Fruit fly (Drosophila melanogaster) whole organism, embryonic: ENCODE data around the gene CG5355.

Experiments
- Antp ChIP-seq: fragments of 200-800 bp; sonication (Bioruptor generic); optimal IDR thresholded peaks from 3 replicates; lab custom pipeline; 2016; ENCODE audit warnings: missing biosample characterization, missing genetic modification characterization
- Bgb ChIP-seq: fragments of 200-800 bp; sonication (Bioruptor generic); IDR thresholded peaks from 2 replicates; pipeline ENCODE4 v1.3.6; 2022; ENCODE audit warnings: missing biosample characterization, missing genetic modification characterization; ENCODE audit not compliant: partially characterized antibody
- CG10431 ChIP-seq: fragments of 200-800 bp; sonication (Bioruptor generic); optimal IDR thresholded peaks from 3 replicates; lab custom pipeline; 2018; ENCODE audit warnings: missing biosample characterization, mild to moderate bottlenecking, missing genetic modification characterization
- CG10462 ChIP-seq: fragments of 200-800 bp; sonication (Bioruptor generic); optimal IDR thresholded peaks from 2 replicates; lab custom pipeline; 2016; ENCODE audit warnings: missing biosample characterization, missing genetic modification characterization
- CG12104 ChIP-seq: fragments of 200-800 bp; sonication (Bioruptor generic); optimal IDR thresholded peaks from 3 replicates; lab custom pipeline; 2016; ENCODE audit warnings: missing biosample characterization, missing genetic modification characterization
- CG12155 ChIP-seq: fragments of 200-800 bp; sonication (Bioruptor generic); optimal IDR thresholded peaks from 3 replicates; lab custom pipeline; 2016; ENCODE audit warnings: missing biosample characterization, missing genetic modification characterization
- CG14050 ChIP-seq: fragments of 200-800 bp; sonication (Bioruptor generic); IDR thresholded peaks from 3 replicates; pipeline ENCODE4 v1.3.6; 2022; ENCODE audit warnings: missing biosample characterization, missing genetic modification characterization
- CG14860 ChIP-seq: fragments of 200-800 bp; sonication (Bioruptor generic); IDR thresholded peaks from 3 replicates; pipeline ENCODE4 v1.3.6; 2022; ENCODE audit warnings: missing biosample characterization, missing genetic modification characterization; ENCODE audit not compliant: partially characterized antibody
- CG15479 ChIP-seq: fragments of 200-800 bp; sonication (Bioruptor generic); optimal IDR thresholded peaks from 3 replicates; lab custom pipeline; 2019; ENCODE audit warnings: missing biosample characterization, mild to moderate bottlenecking, missing genetic modification characterization, moderate library complexity
- CG1603 ChIP-seq: fragments of 200-800 bp; sonication (Bioruptor generic); optimal IDR thresholded peaks from 2 replicates; lab custom pipeline; 2019; ENCODE audit warnings: missing biosample characterization, mild to moderate bottlenecking, missing genetic modification characterization, moderate library complexity
- CG16779 ChIP-seq: fragments of 200-800 bp; sonication (Bioruptor generic); IDR thresholded peaks from 2 replicates; pipeline ENCODE4 v1.3.6; 2022; ENCODE audit warnings: missing biosample characterization, missing genetic modification characterization
- CG16863 ChIP-seq: fragments of 200-800 bp; sonication (Bioruptor generic); optimal IDR thresholded peaks from 3 replicates; lab custom pipeline; 2016; ENCODE audit warnings: missing biosample characterization, missing genetic modification characterization
- CG5180 ChIP-seq: fragments of 200-800 bp; sonication (Bioruptor generic); optimal IDR thresholded peaks from 3 replicates; lab custom pipeline; 2017; ENCODE audit warnings: missing biosample characterization, missing genetic modification characterization, mild to moderate bottlenecking, moderate library complexity, missing genetic modification reagents
- CG8089 ChIP-seq: fragments of 200-800 bp; sonication (Bioruptor generic); optimal IDR thresholded peaks from 3 replicates; lab custom pipeline; 2016; ENCODE audit warnings: missing biosample characterization, missing genetic modification characterization
- CG9609 ChIP-seq: fragments of 200-800 bp; sonication (Bioruptor generic); optimal IDR thresholded peaks from 3 replicates; lab custom pipeline; 2016; ENCODE audit warnings: missing biosample characterization, missing genetic modification characterization
- Dad ChIP-seq: fragments of 200-800 bp; sonication (Bioruptor generic); optimal IDR thresholded peaks from 3 replicates; lab custom pipeline; 2016; ENCODE audit warnings: missing biosample characterization, missing genetic modification characterization
- Dek ChIP-seq: fragments of 200-800 bp; sonication (Bioruptor generic); optimal IDR thresholded peaks from 3 replicates; lab custom pipeline; 2019; ENCODE audit warnings: missing biosample characterization, mild to moderate bottlenecking, missing genetic modification characterization, moderate library complexity
- Dip2 ChIP-seq: fragments of 200-800 bp; sonication (Bioruptor generic); IDR thresholded peaks from 2 replicates; pipeline ENCODE4 v1.3.6; 2022; ENCODE audit warnings: missing biosample characterization, missing genetic modification characterization
- H2.0 ChIP-seq: fragments of 200-800 bp; sonication (Bioruptor generic); IDR thresholded peaks from 2 replicates; pipeline ENCODE4 v1.3.6; 2022; ENCODE audit warnings: missing biosample characterization, missing genetic modification characterization
- HHEX ChIP-seq: fragments of 200-800 bp; sonication (Bioruptor generic); optimal IDR thresholded peaks from 3 replicates; lab custom pipeline; 2017; ENCODE audit warnings: missing biosample characterization, mild to moderate bottlenecking, missing genetic modification characterization, missing genetic modification reagents
- Hr3 ChIP-seq: fragments of 200-800 bp; sonication (Bioruptor generic); optimal IDR thresholded peaks from 3 replicates; lab custom pipeline; 2016; ENCODE audit warnings: missing biosample characterization, missing genetic modification characterization
- Hr51 ChIP-seq, 2 experiments: fragments of 200-800 bp; sonication (Bioruptor generic); optimal IDR thresholded peaks; 2 replicates in 1 of 2; 3 replicates in 1 of 2; lab custom pipeline; 2016 to 2018; ENCODE audit warnings: missing biosample characterization in 2 of 2, missing genetic modification characterization in 2 of 2, mild to moderate bottlenecking in 1 of 2, moderate library complexity in 1 of 2
- Kr ChIP-seq: fragments of 200-800 bp; sonication (Bioruptor generic); optimal IDR thresholded peaks from 2 replicates; lab custom pipeline; 2017; ENCODE audit warnings: missing biosample characterization, mild to moderate bottlenecking, missing genetic modification characterization
- MBD-R2 ChIP-seq: fragments of 200-800 bp; sonication (Bioruptor generic); IDR thresholded peaks from 2 replicates; pipeline ENCODE4 v1.3.6; 2022; ENCODE audit warnings: missing biosample characterization, missing genetic modification characterization
- Mad ChIP-seq: fragments of 200-800 bp; sonication (Bioruptor generic); optimal IDR thresholded peaks from 2 replicates; lab custom pipeline; 2016; ENCODE audit warnings: missing biosample characterization, missing genetic modification characterization
- NK7.1 ChIP-seq: fragments of 200-800 bp; sonication (Bioruptor generic); optimal IDR thresholded peaks from 3 replicates; lab custom pipeline; 2016; ENCODE audit warnings: missing biosample characterization, missing genetic modification characterization
- Nf-YA ChIP-seq: fragments of 200-800 bp; sonication (Bioruptor generic); IDR thresholded peaks from 2 replicates; pipeline ENCODE4 v1.3.6; 2022; ENCODE audit warnings: missing biosample characterization, missing genetic modification characterization
- Rx ChIP-seq: fragments of 200-800 bp; sonication (Bioruptor generic); IDR thresholded peaks from 2 replicates; pipeline ENCODE4 v1.3.6; 2022; ENCODE audit warnings: missing biosample characterization, missing genetic modification characterization
- Ssrp ChIP-seq: fragments of 200-800 bp; sonication (Bioruptor generic); optimal IDR thresholded peaks from 2 replicates; lab custom pipeline; 2018; ENCODE audit warnings: missing biosample characterization, mild to moderate bottlenecking, missing genetic modification characterization, moderate library complexity
- cwo ChIP-seq: fragments of 200-800 bp; sonication (Bioruptor generic); optimal IDR thresholded peaks from 3 replicates; lab custom pipeline; 2017; ENCODE audit warnings: missing biosample characterization, missing genetic modification characterization, mild to moderate bottlenecking, moderate library complexity, missing genetic modification reagents
- disco-r ChIP-seq: fragments of 200-800 bp; sonication (Bioruptor generic); optimal IDR thresholded peaks from 2 replicates; lab custom pipeline; 2016; ENCODE audit warnings: missing biosample characterization, missing genetic modification characterization
- dmrt99B ChIP-seq: fragments of 200-800 bp; sonication (Bioruptor generic); optimal IDR thresholded peaks from 2 replicates; lab custom pipeline; 2018; ENCODE audit warnings: missing biosample characterization, mild to moderate bottlenecking, missing genetic modification characterization, moderate library complexity
- fd102C ChIP-seq: fragments of 200-800 bp; sonication (Bioruptor generic); optimal IDR thresholded peaks from 2 replicates; lab custom pipeline; 2018; ENCODE audit warnings: missing biosample characterization, mild to moderate bottlenecking, missing genetic modification characterization, moderate library complexity
- fru ChIP-seq: fragments of >200 bp; optimal IDR thresholded peaks from 2 replicates; lab custom pipeline; 2017
- gce ChIP-seq: fragments of 200-800 bp; sonication (Bioruptor generic); IDR thresholded peaks from 3 replicates; pipeline ENCODE4 v1.3.6; 2022; ENCODE audit warnings: missing biosample characterization, missing genetic modification characterization
- grau ChIP-seq: fragments of 200-800 bp; optimal IDR thresholded peaks from 3 replicates; lab custom pipeline; 2019; ENCODE audit warnings: missing biosample characterization, mild to moderate bottlenecking, missing genetic modification characterization, moderate library complexity
- gsb ChIP-seq: fragments of 200-800 bp; sonication (Bioruptor generic); IDR thresholded peaks from 2 replicates; pipeline ENCODE4 v1.3.6; 2022; ENCODE audit warnings: missing biosample characterization, missing genetic modification characterization
- gt ChIP-seq: fragments of 200-800 bp; sonication (Bioruptor generic); IDR thresholded peaks from 2 replicates; pipeline ENCODE4 v1.3.6; 2022; ENCODE audit warnings: missing biosample characterization, missing genetic modification characterization
- inv ChIP-seq: fragments of 200-800 bp; sonication (Bioruptor generic); IDR thresholded peaks from 2 replicates; pipeline ENCODE4 v1.3.6; 2022; ENCODE audit warnings: missing biosample characterization, missing genetic modification characterization; ENCODE audit not compliant: partially characterized antibody
- jigr1 ChIP-seq: fragments of 200-800 bp; sonication (Bioruptor generic); IDR thresholded peaks from 3 replicates; pipeline ENCODE4 v1.3.6; 2022; ENCODE audit warnings: missing biosample characterization, missing genetic modification characterization
- mld ChIP-seq: fragments of 200-800 bp; sonication (Bioruptor generic); IDR thresholded peaks from 3 replicates; pipeline ENCODE4 v1.3.6; 2022; ENCODE audit warnings: missing biosample characterization, missing genetic modification characterization; ENCODE audit not compliant: partially characterized antibody
- pho ChIP-seq: fragments of 200-800 bp; sonication (Bioruptor generic); optimal IDR thresholded peaks from 2 replicates; lab custom pipeline; 2016; ENCODE audit warnings: missing biosample characterization, missing genetic modification characterization
- pros ChIP-seq: fragments of 200-800 bp; sonication (Bioruptor generic); optimal IDR thresholded peaks from 3 replicates; lab custom pipeline; 2019; ENCODE audit warnings: missing biosample characterization, mild to moderate bottlenecking, missing genetic modification characterization, moderate library complexity
- sens-2 ChIP-seq: fragments of 200-800 bp; sonication (Bioruptor generic); IDR thresholded peaks from 2 replicates; pipeline ENCODE4 v1.3.6; 2022; ENCODE audit warnings: missing biosample characterization, missing genetic modification characterization
- seq ChIP-seq: fragments of 200-800 bp; sonication (Bioruptor generic); IDR thresholded peaks from 2 replicates; pipeline ENCODE4 v1.3.6; 2022; ENCODE audit warnings: missing biosample characterization, missing genetic modification characterization
- slbo ChIP-seq: fragments of 200-800 bp; sonication (Bioruptor generic); IDR thresholded peaks from 2 replicates; pipeline ENCODE4 v1.3.6; 2022; ENCODE audit warnings: missing biosample characterization, missing genetic modification characterization
- tap ChIP-seq: fragments of 200-800 bp; optimal IDR thresholded peaks from 3 replicates; lab custom pipeline; 2019; ENCODE audit warnings: missing biosample characterization, mild to moderate bottlenecking, missing genetic modification characterization, moderate library complexity
- tll ChIP-seq, 2 experiments: fragments of 200-800 bp in 1 of 2; fragments of >200 bp in 1 of 2; sonication (Bioruptor generic) in 1 of 2; optimal IDR thresholded peaks; 2 replicates each; lab custom pipeline; 2017 to 2019; ENCODE audit warnings: missing biosample characterization in 2 of 2, missing genetic modification characterization in 2 of 2, mild to moderate bottlenecking in 1 of 2, moderate library complexity in 1 of 2
- vvl ChIP-seq: fragments of 200-800 bp; sonication (Bioruptor generic); IDR thresholded peaks from 2 replicates; pipeline ENCODE4 v1.3.6; 2022; ENCODE audit warnings: missing biosample characterization, missing genetic modification characterization
- wek ChIP-seq: fragments of 200-800 bp; sonication (Bioruptor generic); optimal IDR thresholded peaks from 3 replicates; lab custom pipeline; 2018; ENCODE audit warnings: missing biosample characterization, mild to moderate bottlenecking, missing genetic modification characterization, moderate library complexity

The CG5355 gene

dm6 chr2L:10408122-10408576, 5.1 kb downstream of the CG5355 start, which contains the start of the genes Ip259 and RpS27A (continued):
- TF ChIP-seq tll (GFP tag; optimal IDR thresholded peaks at IDR 0.05; lab: Kevin White, UChicago) (no peak), CG10431 (GFP tag; lab: Kevin White, UChicago) (peak; percentile 63), Dek (tag; lab: Kevin White, UChicago) (no peak), tap (tag; lab: Kevin White, UChicago) (peak; percentile 66), cwo (no peak), inv (GFP tag; lab: Robert Waterston, UW) (no peak), vvl (GFP tag; lab: Robert Waterston, UW) (peak; percentile 87), gce (GFP tag; lab: Robert Waterston, UW) (peak; percentile 83; the same call in 2 of the 3 replicates), fru (lab: Kevin White, UChicago) (no peak), Dip2 (GFP tag; lab: Robert Waterston, UW) (no peak), CG14050 (GFP tag; lab: Robert Waterston, UW) (peak; percentile 71), sens-2 (GFP tag; lab: Robert Waterston, UW) (peak; percentile 86), pros (GFP tag; lab: Kevin White, UChicago) (no peak), CG12155 (peak; percentile 33), MBD-R2 (peak; percentile 48; the same call in 1 of the 2 replicates), CG1603 (peak; percentile 100), CG5180 (GFP tag; lab: Kevin White, UChicago) (peak; percentile 46), pho (GFP tag; lab: Kevin White, UChicago) (peak; percentile 50), CG16863 (peak; percentile 47), CG10462 (GFP tag; lab: Kevin White, UChicago) (no peak), gt (GFP tag; lab: Robert Waterston, UW) (no peak), seq (GFP tag; lab: Robert Waterston, UW) (peak; percentile 74), gsb (GFP tag; lab: Robert Waterston, UW) (peak; percentile 40), wek (GFP tag; lab: Kevin White, UChicago) (peak; percentile 84), HHEX (GFP tag; lab: Kevin White, UChicago) (peak; percentile 82), CG14860 (GFP tag; lab: Robert Waterston, UW) (no peak), CG15479 (GFP tag; lab: Kevin White, UChicago) (no peak), Mad (GFP tag; lab: Kevin White, UChicago) (peak; percentile 46), CG12104 (GFP tag; lab: Kevin White, UChicago) (peak; percentile 85), jigr1 (GFP tag; lab: Robert Waterston, UW) (no peak), Bgb (GFP tag; lab: Robert Waterston, UW) (peak; percentile 16; the same call in 1 of the 2 replicates), Antp (peak; percentile 61), Dad (GFP tag; lab: Kevin White, UChicago) (peak; percentile 65), Ssrp (tag; lab: Kevin White, UChicago) (peak; percentile 52), grau (peak; percentile 69), disco-r (GFP tag; lab: Kevin White, UChicago) (peak; percentile 43), CG9609 (GFP tag; lab: Kevin White, UChicago) (peak; percentile 62), dmrt99B (tag; lab: Kevin White, UChicago) (no peak), mld (GFP tag; lab: Robert Waterston, UW) (no peak), Rx (GFP tag; lab: Robert Waterston, UW) (no peak; the same call in 1 of the 2 replicates), Hr3 (peak; percentile 33), NK7.1 (peak; percentile 44), fd102C (peak; percentile 2), H2.0 (GFP tag; lab: Robert Waterston, UW) (peak; percentile 71), Kr (GFP tag; lab: Kevin White, UChicago) (no peak), slbo (GFP tag; lab: Robert Waterston, UW) (peak; percentile 72), Hr51 (GFP tag; optimal IDR thresholded peaks at IDR 0.05; lab: Kevin White, UChicago) (peak in 1 of 2 experiments; percentile 38), CG16779 (peak; percentile 80), Nf-YA (GFP tag; lab: Robert Waterston, UW) (peak; percentile 67), CG8089 (peak; percentile 85)
